Fruit fly (Drosophila melanogaster) whole organism, embryonic: ENCODE measurements around the gene CG7509.

Experiments
- Awh ChIP-seq: fragments of 200-800 bp; sonication (Bioruptor generic); IDR thresholded peaks from 2 replicates; pipeline ENCODE4, ENCODE4 v1.3.6; 2022; ENCODE audit warnings: missing biosample characterization, missing genetic modification characterization
- CG12104 ChIP-seq: fragments of 200-800 bp; sonication (Bioruptor generic); optimal IDR thresholded peaks from 3 replicates; lab custom pipeline; 2016; ENCODE audit warnings: missing biosample characterization, missing genetic modification characterization
- CG1233 ChIP-seq: fragments of 200-800 bp; sonication (Bioruptor generic); optimal IDR thresholded peaks from 4 replicates; lab custom pipeline; 2018; ENCODE audit warnings: missing biosample characterization, mild to moderate bottlenecking, missing genetic modification characterization
- CG15514 ChIP-seq: fragments of 200-800 bp; sonication (Bioruptor generic); optimal IDR thresholded peaks from 3 replicates; lab custom pipeline; 2017; ENCODE audit warnings: missing biosample characterization, missing genetic modification characterization, mild to moderate bottlenecking, moderate library complexity, missing genetic modification reagents
- CG1602 ChIP-seq: fragments of 200-800 bp; sonication (Bioruptor generic); optimal IDR thresholded peaks from 3 replicates; lab custom pipeline; 2016; ENCODE audit warnings: missing biosample characterization, missing genetic modification characterization
- CG17361 ChIP-seq: fragments of 200-800 bp; sonication (Bioruptor generic); IDR thresholded peaks from 3 replicates; pipeline ENCODE4 v1.3.6; 2022; ENCODE audit warnings: missing biosample characterization, missing genetic modification characterization
- CG17385 ChIP-seq: fragments of 200-800 bp; sonication (Bioruptor generic); optimal IDR thresholded peaks from 3 replicates; lab custom pipeline; 2018; ENCODE audit warnings: missing biosample characterization, mild to moderate bottlenecking, missing genetic modification characterization
- CG17802 ChIP-seq: fragments of 200-800 bp; sonication (Bioruptor generic); optimal IDR thresholded peaks from 2 replicates; lab custom pipeline; 2018; ENCODE audit warnings: missing biosample characterization, mild to moderate bottlenecking, missing genetic modification characterization, moderate library complexity
- CG31224 ChIP-seq: fragments of 200-800 bp; sonication (Bioruptor generic); IDR thresholded peaks from 2 replicates; pipeline ENCODE4 v1.3.6; 2022; ENCODE audit warnings: missing biosample characterization, missing genetic modification characterization
- CG3163 ChIP-seq: fragments of 200-800 bp; sonication (Bioruptor generic); optimal IDR thresholded peaks from 3 replicates; lab custom pipeline; 2016; ENCODE audit warnings: missing biosample characterization, missing genetic modification characterization
- CG4404 ChIP-seq: fragments of 200-800 bp; sonication (Bioruptor generic); IDR thresholded peaks from 2 replicates; pipeline ENCODE4 v1.3.6; 2022; ENCODE audit warnings: missing biosample characterization, missing genetic modification characterization
- CG5180 ChIP-seq: fragments of 200-800 bp; sonication (Bioruptor generic); optimal IDR thresholded peaks from 3 replicates; lab custom pipeline; 2017; ENCODE audit warnings: missing biosample characterization, missing genetic modification characterization, mild to moderate bottlenecking, moderate library complexity, missing genetic modification reagents
- CG9817 ChIP-seq: fragments of 200-800 bp; sonication (Bioruptor generic); optimal IDR thresholded peaks from 2 replicates; lab custom pipeline; 2018; ENCODE audit warnings: missing biosample characterization, mild to moderate bottlenecking, missing genetic modification characterization, moderate library complexity
- CkIIα-i1 ChIP-seq: fragments of 200-800 bp; sonication (Bioruptor generic); IDR thresholded peaks from 2 replicates; pipeline ENCODE4 v1.3.6; 2022; ENCODE audit warnings: missing biosample characterization, missing genetic modification characterization
- CrebB ChIP-seq: fragments of 200-800 bp; sonication (Bioruptor generic); optimal IDR thresholded peaks from 3 replicates; lab custom pipeline; 2018; ENCODE audit warnings: missing biosample characterization, mild to moderate bottlenecking, missing genetic modification characterization
- Dp ChIP-seq: fragments of 200-800 bp; sonication (Bioruptor generic); optimal IDR thresholded peaks from 2 replicates; lab custom pipeline; 2018; ENCODE audit warnings: missing biosample characterization, mild to moderate bottlenecking, missing genetic modification characterization, moderate library complexity
- Drgx ChIP-seq: fragments of 200-800 bp; sonication (Bioruptor generic); IDR thresholded peaks from 2 replicates; pipeline ENCODE4 v1.3.6; 2022; ENCODE audit warnings: missing biosample characterization, missing genetic modification characterization
- E2f2 ChIP-seq: fragments of 200-800 bp; sonication (Bioruptor generic); IDR thresholded peaks from 2 replicates; pipeline ENCODE4 v1.3.6; 2022; ENCODE audit warnings: missing biosample characterization, missing genetic modification characterization
- Ets65A ChIP-seq: fragments of 200-800 bp; sonication (Bioruptor generic); peaks from one replicate; lab custom pipeline; 2016; ENCODE audit warnings: missing biosample characterization, missing genetic modification characterization
- Ets97D ChIP-seq: fragments of 200-800 bp; sonication (Bioruptor generic); optimal IDR thresholded peaks from 3 replicates; lab custom pipeline; 2016; ENCODE audit warnings: missing biosample characterization, missing genetic modification characterization
- H2.0 ChIP-seq: fragments of 200-800 bp; sonication (Bioruptor generic); IDR thresholded peaks from 2 replicates; pipeline ENCODE4 v1.3.6; 2022; ENCODE audit warnings: missing biosample characterization, missing genetic modification characterization
- Hmr ChIP-seq: fragments of 200-800 bp; sonication (Bioruptor generic); optimal IDR thresholded peaks from 3 replicates; lab custom pipeline; 2017; ENCODE audit warnings: mild to moderate bottlenecking, missing biosample characterization, missing genetic modification reagents, missing genetic modification characterization
- Hr3 ChIP-seq: fragments of 200-800 bp; sonication (Bioruptor generic); optimal IDR thresholded peaks from 3 replicates; lab custom pipeline; 2016; ENCODE audit warnings: missing biosample characterization, missing genetic modification characterization
- Max ChIP-seq: fragments of 200-800 bp; sonication (Bioruptor generic); optimal IDR thresholded peaks from 2 replicates; lab custom pipeline; 2016; ENCODE audit warnings: missing biosample characterization, mild to moderate bottlenecking, missing genetic modification characterization
- Meics ChIP-seq: fragments of 200-800 bp; sonication (Bioruptor generic); optimal IDR thresholded peaks from 2 replicates; lab custom pipeline; 2017; ENCODE audit warnings: missing biosample characterization, mild to moderate bottlenecking, missing genetic modification characterization
- PHDP ChIP-seq: fragments of 200-800 bp; sonication (Bioruptor generic); optimal IDR thresholded peaks from 3 replicates; lab custom pipeline; 2018; ENCODE audit warnings: missing biosample characterization, mild to moderate bottlenecking, missing genetic modification characterization, moderate library complexity
- Rx ChIP-seq: fragments of 200-800 bp; sonication (Bioruptor generic); IDR thresholded peaks from 2 replicates; pipeline ENCODE4 v1.3.6; 2022; ENCODE audit warnings: missing biosample characterization, missing genetic modification characterization
- Sox100B ChIP-seq: fragments of 200-800 bp; sonication (Bioruptor generic); optimal IDR thresholded peaks from 3 replicates; lab custom pipeline; 2018; ENCODE audit warnings: missing biosample characterization, mild to moderate bottlenecking, missing genetic modification characterization
- Sox102F ChIP-seq: fragments of 200-800 bp; sonication (Bioruptor generic); optimal IDR thresholded peaks from 2 replicates; lab custom pipeline; 2018; ENCODE audit warnings: missing biosample characterization, mild to moderate bottlenecking, missing genetic modification characterization, moderate library complexity
- bab2 ChIP-seq: fragments of 200-800 bp; sonication (Bioruptor generic); optimal IDR thresholded peaks from 2 replicates; lab custom pipeline; 2016; ENCODE audit warnings: missing biosample characterization, missing genetic modification characterization
- ci ChIP-seq: fragments of 200-800 bp; sonication (Bioruptor generic); IDR thresholded peaks from 3 replicates; pipeline ENCODE4 v1.3.6; 2022; ENCODE audit warnings: missing biosample characterization, missing genetic modification characterization
- dan ChIP-seq: fragments of 200-800 bp; sonication (Bioruptor generic); IDR thresholded peaks from 2 replicates; pipeline ENCODE4 v1.3.6; 2022; ENCODE audit warnings: missing biosample characterization, missing genetic modification characterization
- emc ChIP-seq: fragments of 200-800 bp; sonication (Bioruptor generic); optimal IDR thresholded peaks from 2 replicates; lab custom pipeline; 2016; ENCODE audit warnings: missing biosample characterization, missing genetic modification characterization
- eyg ChIP-seq: fragments of 200-800 bp; sonication (Bioruptor generic); optimal IDR thresholded peaks from 3 replicates; lab custom pipeline; 2016; ENCODE audit warnings: missing biosample characterization, missing genetic modification characterization
- gce ChIP-seq: fragments of 200-800 bp; sonication (Bioruptor generic); IDR thresholded peaks from 3 replicates; pipeline ENCODE4 v1.3.6; 2022; ENCODE audit warnings: missing biosample characterization, missing genetic modification characterization
- insv ChIP-seq, 2 experiments: fragments of 200-800 bp; sonication (Bioruptor generic); optimal IDR thresholded peaks; 3 replicates each; lab custom pipeline; 2016 to 2018; ENCODE audit warnings: missing biosample characterization in 2 of 2, missing genetic modification characterization in 2 of 2
- nom ChIP-seq: fragments of 200-800 bp; sonication (Bioruptor generic); optimal IDR thresholded peaks from 2 replicates; lab custom pipeline; 2017; ENCODE audit warnings: missing biosample characterization, missing genetic modification characterization, mild to moderate bottlenecking, moderate library complexity, missing genetic modification reagents
- pb ChIP-seq: fragments of 200-800 bp; sonication (Bioruptor generic); optimal IDR thresholded peaks from 3 replicates; lab custom pipeline; 2016; ENCODE audit warnings: missing biosample characterization, missing genetic modification characterization
- row ChIP-seq: fragments of 200-800 bp; sonication (Bioruptor generic); IDR thresholded peaks from 3 replicates; pipeline ENCODE4 v1.3.6; 2022; ENCODE audit warnings: missing biosample characterization, missing genetic modification characterization
- schlank ChIP-seq: fragments of 200-800 bp; sonication (Bioruptor generic); optimal IDR thresholded peaks from 2 replicates; lab custom pipeline; 2018; ENCODE audit warnings: missing biosample characterization, mild to moderate bottlenecking, missing genetic modification characterization
- slbo ChIP-seq: fragments of 200-800 bp; sonication (Bioruptor generic); IDR thresholded peaks from 2 replicates; pipeline ENCODE4 v1.3.6; 2022; ENCODE audit warnings: missing biosample characterization, missing genetic modification characterization
- tgo ChIP-seq: fragments of 200-800 bp; sonication (Bioruptor generic); IDR thresholded peaks from 3 replicates; pipeline ENCODE4 v1.3.6; 2022; ENCODE audit warnings: missing biosample characterization, missing genetic modification characterization
- tin ChIP-seq: fragments of 200-800 bp; sonication (Bioruptor generic); optimal IDR thresholded peaks from 3 replicates; lab custom pipeline; 2016; ENCODE audit warnings: missing biosample characterization, missing genetic modification characterization
- trh ChIP-seq: fragments of 200-800 bp; sonication (Bioruptor generic); optimal IDR thresholded peaks from 2 replicates; lab custom pipeline; 2016; ENCODE audit warnings: missing biosample characterization, missing genetic modification characterization
- vvl ChIP-seq: fragments of 200-800 bp; sonication (Bioruptor generic); IDR thresholded peaks from 2 replicates; pipeline ENCODE4 v1.3.6; 2022; ENCODE audit warnings: missing biosample characterization, missing genetic modification characterization
- zen ChIP-seq: fragments of 200-800 bp; sonication (Bioruptor generic); optimal IDR thresholded peaks from 3 replicates; lab custom pipeline; 2018; ENCODE audit warnings: missing biosample characterization, mild to moderate bottlenecking, missing genetic modification characterization, moderate library complexity

CG7509 gene

DNA sequence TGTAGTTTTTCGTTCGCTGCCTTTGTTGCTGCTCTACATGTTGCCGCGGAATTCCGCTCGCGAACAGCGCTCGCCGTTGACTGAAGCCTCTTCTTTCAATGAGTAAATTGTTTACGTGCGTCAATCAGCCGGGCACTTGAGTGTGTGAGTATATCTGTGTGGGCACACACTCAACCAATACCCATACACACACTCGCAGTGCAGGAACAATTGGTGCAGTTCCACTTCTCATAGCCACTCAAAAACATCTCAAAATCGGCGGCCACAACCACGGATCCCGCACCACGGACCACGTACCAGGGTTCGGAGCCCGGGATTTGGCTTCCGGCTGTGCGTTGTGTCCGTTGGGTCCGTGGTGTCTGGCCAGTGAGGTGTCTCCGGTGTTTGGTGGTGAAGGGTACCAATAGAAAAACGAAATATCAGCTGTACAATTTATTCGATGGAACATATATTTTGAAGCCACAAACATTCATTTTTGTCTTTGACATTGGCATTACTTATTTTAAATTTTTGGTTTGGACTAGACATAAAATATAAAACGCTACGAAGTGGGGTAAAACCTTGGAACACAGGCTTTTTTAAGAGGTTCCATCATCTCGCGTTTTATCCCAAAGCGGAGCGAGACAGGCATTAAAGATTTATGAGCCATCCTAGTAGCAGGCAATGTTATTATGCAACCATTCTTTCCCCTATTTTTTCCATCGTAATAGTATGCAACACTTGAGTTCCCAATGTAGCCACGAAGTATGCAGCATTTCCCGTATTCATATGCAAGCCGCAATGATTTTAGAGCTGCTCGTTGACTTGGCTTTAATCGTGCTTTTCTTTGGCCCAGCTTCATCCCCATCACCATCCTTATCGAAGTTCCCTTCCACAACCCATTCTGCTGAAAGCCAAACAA is 35.2 kb upstream of the CG7509 start, which contains the start of gene CG13707 (continued):
- TF ChIP-seq CkIIα-i1 (GFP tag; lab: Robert Waterston, UW) (no peak), tgo (GFP tag; lab: Robert Waterston, UW) (no peak), Hr3 (no peak), insv (GFP tag; optimal IDR thresholded peaks at IDR 0.05; lab: Kevin White, UChicago) (no peak), Rx (GFP tag; lab: Robert Waterston, UW) (peak; percentile 46; the same call in 1 of the 2 replicates), CG1602 (GFP tag; lab: Kevin White, UChicago) (no peak), Dp (GFP tag; lab: Kevin White, UChicago) (no peak), CG17361 (GFP tag; lab: Robert Waterston, UW) (0 out of 3 replicates have a peak, but pooled peaks have one; percentile 34), Hmr (peak; percentile 35), ci (GFP tag; lab: Robert Waterston, UW) (peak; percentile 54; the same call in 2 of the 3 replicates), Meics (peak; percentile 8), row (peak; percentile 51; the same call in 2 of the 3 replicates), Awh (peak; percentile 59; the same call in 1 of the 2 replicates), PHDP (tag; lab: Kevin White, UChicago) (no peak), Ets97D (peak; percentile 3), H2.0 (GFP tag; lab: Robert Waterston, UW) (peak; percentile 32; the same call in 1 of the 2 replicates), CG31224 (GFP tag; lab: Robert Waterston, UW) (no peak), vvl (0 out of 2 replicates have a peak, but pooled peaks have one; percentile 5), eyg (GFP tag; lab: Kevin White, UChicago) (no peak), gce (GFP tag; lab: Robert Waterston, UW) (no peak), CG15514 (GFP tag; lab: Kevin White, UChicago) (peak; percentile 48), CG9817 (peak; percentile 17)

DNA sequence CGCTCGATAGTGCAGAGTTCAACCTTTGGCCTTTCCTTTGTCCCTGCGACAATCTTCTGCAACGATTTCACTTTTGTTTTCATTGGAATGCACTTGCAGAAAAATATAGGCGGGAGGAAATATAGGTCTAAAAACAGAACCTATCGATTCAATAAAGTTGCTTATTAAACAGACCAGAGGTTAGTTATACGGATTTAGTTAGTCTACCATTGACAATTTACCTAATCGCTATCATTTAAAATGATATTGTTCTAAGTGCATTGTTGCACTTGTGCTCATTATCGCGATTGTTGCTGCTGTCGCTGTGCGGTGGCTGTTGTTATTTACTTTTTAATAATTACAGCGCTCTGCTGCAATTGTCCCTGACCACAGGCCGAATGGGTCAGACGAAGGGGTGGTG is 31.3 kb upstream of the CG7509 start:
- TF ChIP-seq zen (tag; lab: Kevin White, UChicago) (no peak), CG5180 (GFP tag; lab: Kevin White, UChicago) (no peak), nom (peak; percentile 70), Drgx (GFP tag; lab: Robert Waterston, UW) (peak; percentile 67; the same call in 1 of the 2 replicates), CrebB (no peak), Sox100B (GFP tag; lab: Kevin White, UChicago) (no peak), CG3163 (GFP tag; lab: Kevin White, UChicago) (no peak), CG17802 (tag; lab: Kevin White, UChicago) (no peak), CG17385 (no peak)

DNA sequence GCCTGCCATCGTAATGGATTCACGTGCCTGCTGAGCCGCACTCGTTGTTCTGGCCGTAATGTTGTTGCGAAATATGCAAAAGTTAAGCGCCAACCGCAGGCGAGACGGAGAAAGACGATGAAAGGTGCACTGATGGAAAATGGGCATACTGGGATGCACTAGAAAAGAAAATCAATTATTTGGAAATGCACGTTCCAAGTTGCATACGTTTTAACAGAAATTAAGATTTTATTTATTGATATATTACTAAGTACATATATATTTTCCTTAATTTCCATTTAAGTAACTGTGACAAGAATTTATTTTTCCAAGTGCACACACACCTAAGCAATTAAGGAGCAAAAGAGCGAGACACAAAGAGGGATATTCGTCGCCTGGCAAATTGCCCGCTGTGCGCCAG is 29.9 kb upstream of the CG7509 start:
- TF ChIP-seq Ets65A (GFP tag; lab: Kevin White, UChicago) (peak; percentile 50), zen (tag; lab: Kevin White, UChicago) (peak; percentile 47), Sox102F (GFP tag; lab: Kevin White, UChicago) (no peak), tgo (GFP tag; lab: Robert Waterston, UW) (no peak)

DNA sequence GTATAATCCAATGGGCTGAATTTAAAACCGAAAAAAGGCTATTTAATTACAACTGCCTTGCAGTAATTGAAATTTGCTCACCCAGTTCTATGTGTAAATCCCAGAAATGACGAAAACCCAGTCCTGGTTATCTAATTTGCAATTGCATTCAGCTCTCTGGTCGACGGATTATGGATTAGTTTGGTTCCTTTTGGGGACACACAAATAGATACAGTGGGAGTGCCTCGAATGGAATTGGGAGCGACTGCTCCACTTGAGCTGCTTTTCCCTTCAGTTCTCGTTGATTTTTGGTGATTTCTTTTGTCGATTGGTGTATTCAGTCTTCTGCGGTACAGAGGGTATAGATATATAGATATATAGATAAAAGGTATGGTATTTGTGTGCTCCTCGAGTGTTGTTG is 28.4 kb upstream of the CG7509 start, which contains the start of gene CG13708:
Gene CG13708 (minus strand): TSS at position 101 of the 400 bp plus-strand sequence.
- TF ChIP-seq CG12104 (GFP tag; lab: Kevin White, UChicago) (no peak), CG4404 (no peak), tin (GFP tag; lab: Kevin White, UChicago) (no peak), pb (no peak), bab2 (GFP tag; lab: Kevin White, UChicago) (no peak), CG31224 (GFP tag; lab: Robert Waterston, UW) (no peak), slbo (no peak), trh (GFP tag; lab: Kevin White, UChicago) (no peak), Ets97D (no peak), E2f2 (GFP tag; lab: Robert Waterston, UW) (no peak), emc (GFP tag; lab: Kevin White, UChicago) (no peak), dan (GFP tag; lab: Robert Waterston, UW) (no peak), CG1233 (GFP tag; lab: Kevin White, UChicago) (no peak), row (no peak), schlank (no peak), Max (GFP tag; lab: Kevin White, UChicago) (no peak)
